Worm (Caenorhabditis elegans) whole organism, L4 larva: ENCODE data around the gene cka-2.
"Not testable (repeated sequence)": the region's sequence is repeated elsewhere in the genome, so short reads cannot be mapped to it uniquely, and the experiment has no call there.

Source experiments
- D1046.2 ChIP-seq: fragments of 200-800 bp; sonication (Bioruptor generic); IDR thresholded peaks from 2 replicates; pipeline ENCODE4 v1.3.6; 2022; ENCODE audit warnings: missing genetic modification characterization, missing compliant biosample characterization
- F44E2.7 ChIP-seq: fragments of 200-800 bp; sonication (Bioruptor generic); IDR thresholded peaks from 2 replicates; pipeline ENCODE4 v2.1.2; 2022; ENCODE audit warnings: missing genetic modification characterization, missing compliant biosample characterization
- F49E8.2 ChIP-seq: sonication (generic microtip); optimal IDR thresholded peaks from 2 replicates; lab custom pipeline; 2016; ENCODE audit warnings: missing compliant biosample characterization, mild to moderate bottlenecking, missing genetic modification characterization, borderline replicate concordance
- Y48G9A.11 ChIP-seq: fragments of 200-800 bp; sonication (Bioruptor generic); IDR thresholded peaks from 2 replicates; pipeline ENCODE4 v1.3.6; 2022; ENCODE audit warnings: missing genetic modification reagents, missing genetic modification characterization, missing compliant biosample characterization
- Y5F2A.4 ChIP-seq: fragments of 200-800 bp; sonication (Bioruptor generic); optimal IDR thresholded peaks from 2 replicates; lab custom pipeline; 2018; ENCODE audit warnings: mild to moderate bottlenecking, missing genetic modification characterization, missing compliant biosample characterization
- aha-1 ChIP-seq: fragments of 150-350 bp; peaks from one replicate; lab custom pipeline; 2014; ENCODE audit warnings: missing biosample characterization, missing genetic modification characterization
- ama-1 ChIP-seq: fragments of 150-350 bp; optimal IDR thresholded peaks from 2 replicates; lab custom pipeline; 2014; ENCODE audit warnings: inconsistent platforms, mixed read lengths
- ceh-28 ChIP-seq: fragments of 150-350 bp; optimal IDR thresholded peaks from 2 replicates; lab custom pipeline; 2014; ENCODE audit warnings: missing biosample characterization, missing genetic modification reagents, missing genetic modification characterization
- ceh-62 ChIP-seq: sonication (generic microtip); optimal IDR thresholded peaks from 2 replicates; lab custom pipeline; 2017; ENCODE audit warnings: missing biosample characterization, missing genetic modification characterization
- ceh-82 ChIP-seq: sonication (generic microtip); optimal IDR thresholded peaks from 2 replicates; lab custom pipeline; 2017; ENCODE audit warnings: missing biosample characterization, missing genetic modification characterization
- daf-8 ChIP-seq: fragments of 200-800 bp; sonication (Bioruptor generic); IDR thresholded peaks from 2 replicates; pipeline ENCODE4 v1.3.6; 2022; ENCODE audit warnings: missing genetic modification characterization, missing compliant biosample characterization
- duxl-1 ChIP-seq: sonication (generic microtip); optimal IDR thresholded peaks from 2 replicates; lab custom pipeline; 2016; ENCODE audit warnings: mild to moderate bottlenecking, missing genetic modification characterization, moderate library complexity, missing compliant biosample characterization; ENCODE audit not compliant: poor library complexity
- dve-1 ChIP-seq: sonication (generic microtip); optimal IDR thresholded peaks from 2 replicates; lab custom pipeline; 2017; ENCODE audit warnings: antibody characterized with exemption, mild to moderate bottlenecking, missing genetic modification characterization, missing compliant biosample characterization; ENCODE audit not compliant: insufficient read depth
- egl-27 ChIP-seq: sonication (generic microtip); optimal IDR thresholded peaks from 3 replicates; lab custom pipeline; 2017; ENCODE audit warnings: missing biosample characterization, missing genetic modification reagents, missing genetic modification characterization
- egl-43 ChIP-seq: fragments of 200-800 bp; sonication (Bioruptor generic); IDR thresholded peaks from 2 replicates; pipeline ENCODE4 v1.3.6; 2022; ENCODE audit warnings: missing genetic modification reagents, missing genetic modification characterization, missing compliant biosample characterization
- fkh-10 ChIP-seq: fragments of 150-350 bp; optimal IDR thresholded peaks from 2 replicates; lab custom pipeline; 2014; ENCODE audit warnings: missing biosample characterization, missing genetic modification reagents, missing genetic modification characterization
- fos-1 ChIP-seq: fragments of 150-350 bp; optimal IDR thresholded peaks from 2 replicates; lab custom pipeline; 2014; ENCODE audit warnings: missing biosample characterization, missing genetic modification characterization
- gei-8 ChIP-seq: fragments of 200-800 bp; sonication (Bioruptor generic); optimal IDR thresholded peaks from 2 replicates; lab custom pipeline; 2018; ENCODE audit warnings: mild to moderate bottlenecking, missing genetic modification characterization, missing compliant biosample characterization
- hlh-11 ChIP-seq: fragments of 200-800 bp; sonication (Bioruptor generic); optimal IDR thresholded peaks from 2 replicates; lab custom pipeline; 2018; ENCODE audit warnings: mild to moderate bottlenecking, missing genetic modification characterization, missing compliant biosample characterization
- hlh-30 ChIP-seq: sonication (generic microtip); optimal IDR thresholded peaks from 2 replicates; lab custom pipeline; 2017; ENCODE audit warnings: antibody characterized with exemption, mild to moderate bottlenecking, missing genetic modification characterization, missing compliant biosample characterization; ENCODE audit not compliant: insufficient read depth
- jun-1 ChIP-seq: fragments of 150-350 bp; optimal IDR thresholded peaks from 2 replicates; lab custom pipeline; 2014; ENCODE audit warnings: missing biosample characterization, missing genetic modification reagents, missing genetic modification characterization
- lim-7 ChIP-seq: fragments of 200-800 bp; sonication (Bioruptor generic); IDR thresholded peaks from 2 replicates; pipeline ENCODE4 v1.3.6; 2022; ENCODE audit warnings: missing genetic modification characterization, missing compliant biosample characterization
- lin-1 ChIP-seq: fragments of 200-800 bp; sonication (Bioruptor generic); IDR thresholded peaks from 2 replicates; pipeline ENCODE4 v1.3.6; 2022; ENCODE audit warnings: missing genetic modification reagents, missing genetic modification characterization, missing compliant biosample characterization
- lin-15B ChIP-seq: fragments of 150-350 bp; sonication (generic microtip); optimal IDR thresholded peaks from 3 replicates; lab custom pipeline; 2014; ENCODE audit warnings: missing biosample characterization, missing genetic modification characterization
- lin-29 ChIP-seq: fragments of 200-800 bp; sonication (Bioruptor generic); IDR thresholded peaks from 2 replicates; pipeline ENCODE4 v1.3.6; 2022; ENCODE audit warnings: missing genetic modification reagents, missing genetic modification characterization, missing compliant biosample characterization
- mdt-29 ChIP-seq: fragments of 200-800 bp; sonication (Bioruptor generic); IDR thresholded peaks from 2 replicates; pipeline ENCODE4 v1.3.6; 2022; ENCODE audit warnings: missing genetic modification reagents, missing genetic modification characterization, missing compliant biosample characterization
- nhr-48 ChIP-seq: sonication (generic microtip); optimal IDR thresholded peaks from 2 replicates; lab custom pipeline; 2016; ENCODE audit warnings: mild to moderate bottlenecking, missing genetic modification characterization, missing compliant biosample characterization
- nhr-76 ChIP-seq: fragments of 150-350 bp; optimal IDR thresholded peaks from 2 replicates; lab custom pipeline; 2014; ENCODE audit warnings: missing biosample characterization, missing genetic modification characterization
- pha-4 ChIP-seq, 2 experiments: fragments of 150-350 bp in 1 of 2; fragments of 200-800 bp in 1 of 2; sonication (Bioruptor generic) in 1 of 2; IDR thresholded peaks in 1 of 2; optimal IDR thresholded peaks in 1 of 2; 2 replicates each; pipeline versions ENCODE4 v1.3.6 to Lab custom; 2014 to 2022; ENCODE audit warnings: missing genetic modification characterization in 2 of 2, missing genetic modification reagents in 2 of 2, missing biosample characterization in 1 of 2, missing compliant biosample characterization in 1 of 2
- sdz-12 ChIP-seq: fragments of 200-800 bp; sonication (Bioruptor generic); optimal IDR thresholded peaks from 2 replicates; lab custom pipeline; 2018; ENCODE audit warnings: mild to moderate bottlenecking, missing genetic modification characterization, missing compliant biosample characterization
- skn-1 ChIP-seq: fragments of 150-350 bp; optimal IDR thresholded peaks from 2 replicates; lab custom pipeline; 2014; ENCODE audit warnings: missing biosample characterization, missing genetic modification characterization
- spr-3 ChIP-seq: fragments of 200-800 bp; sonication (Bioruptor generic); optimal IDR thresholded peaks from 2 replicates; lab custom pipeline; 2018; ENCODE audit warnings: mild to moderate bottlenecking, missing genetic modification characterization, missing compliant biosample characterization
- tra-1 ChIP-seq: fragments of 200-800 bp; sonication (Bioruptor generic); IDR thresholded peaks from 2 replicates; pipeline ENCODE4 v1.3.6; 2022; ENCODE audit warnings: missing genetic modification reagents, missing genetic modification characterization, missing compliant biosample characterization
- unc-39 ChIP-seq: sonication (generic microtip); optimal IDR thresholded peaks from 2 replicates; lab custom pipeline; 2017; ENCODE audit warnings: missing biosample characterization, missing genetic modification characterization
- unc-62 ChIP-seq, 3 experiments: fragments of 150-350 bp in 1 of 3; sonication (generic microtip); optimal IDR thresholded peaks in 2 of 3; peaks in 1 of 3; 1 replicate in 1 of 3; 2 replicates in 2 of 3; lab custom pipeline; 2014 to 2017; ENCODE audit warnings: missing biosample characterization in 3 of 3, missing genetic modification characterization in 3 of 3, missing genetic modification reagents in 3 of 3, missing genotype in 1 of 3
- zip-2 ChIP-seq: fragments of 150-350 bp; optimal IDR thresholded peaks from 2 replicates; lab custom pipeline; 2014; ENCODE audit warnings: missing biosample characterization, missing genetic modification characterization
- ztf-11 ChIP-seq: fragments of 150-350 bp; optimal IDR thresholded peaks from 2 replicates; lab custom pipeline; 2014; ENCODE audit warnings: missing biosample characterization, missing genetic modification characterization

The cka-2 gene

DNA sequence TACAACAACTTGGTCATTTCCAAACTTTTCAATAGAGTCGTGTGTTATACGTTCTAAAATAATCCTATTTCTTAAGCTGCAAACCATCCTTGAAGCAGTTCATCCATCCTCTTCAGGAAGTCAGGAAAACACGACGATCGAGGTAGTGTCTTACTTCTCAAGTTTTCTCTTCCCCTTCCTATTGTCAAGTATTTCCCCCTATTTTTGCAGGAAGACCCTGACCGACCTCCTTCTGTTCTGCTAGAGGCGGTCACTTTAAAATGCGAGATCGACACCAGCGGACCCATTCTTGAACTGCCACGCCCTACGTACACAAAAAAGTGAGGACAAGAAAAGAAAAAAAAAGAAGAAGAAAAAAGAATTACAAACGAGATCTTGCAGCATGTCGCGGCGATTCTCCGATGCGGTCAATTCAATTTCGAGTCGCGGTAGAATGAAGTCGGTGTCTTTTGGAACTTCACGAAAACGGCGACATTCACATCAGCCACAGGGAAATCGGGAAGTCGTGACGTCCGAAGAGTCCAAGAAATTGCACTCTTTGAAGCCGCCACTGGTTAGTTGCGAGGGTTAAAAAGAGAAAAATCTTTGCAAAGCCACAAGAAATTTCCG is 37.0 kb downstream of the cka-2 start:
- TF ChIP-seq Y5F2A.4 (GFP tag; lab: Kevin White, UChicago) (no peak), lim-7 (GFP tag; lab: Robert Waterston, UW) (no peak), D1046.2 (no peak), unc-62 (GFP tag; optimal IDR thresholded peaks at IDR 0.05 in 1 of 2; lab: Kevin White, UChicago) (peak in 1 of 2 experiments; percentile 78), unc-62 (tag; optimal IDR thresholded peaks at IDR 0.05; lab: Kevin White, UChicago) (no peak), tra-1 (GFP tag; lab: Robert Waterston, UW) (no peak), unc-39 (no peak), ceh-82 (tag; lab: Kevin White, UChicago) (no peak), fkh-10 (GFP tag; lab: Kevin White, UChicago) (peak; percentile 51), lin-1 (no peak), aha-1 (tag; lab: Kevin White, UChicago) (peak; percentile 17), hlh-11 (tag; lab: Kevin White, UChicago) (no peak), egl-43 (GFP tag; lab: Robert Waterston, UW) (no peak), nhr-48 (tag; lab: Kevin White, UChicago) (no peak), jun-1 (tag; lab: Kevin White, UChicago) (no peak), lin-29 (no peak), ztf-11 (no peak), lin-15B (tag; lab: Kevin White, UChicago) (no peak), egl-27 (no peak), hlh-30 (tag; lab: Kevin White, UChicago) (no peak)

ce11 chrX:4328816-4329215 is 42.9 kb downstream of the cka-2 start, which contains the start of gene C24A8.5:
C24A8.5 (minus strand) TSS chrX:4328916.
- TF ChIP-seq spr-3 (GFP tag; lab: Kevin White, UChicago) (no peak), mdt-29 (GFP tag; lab: Robert Waterston, UW) (no peak), gei-8 (GFP tag; lab: Kevin White, UChicago) (no peak), F44E2.7 (no peak), lin-15B (tag; lab: Kevin White, UChicago) (no peak), Y48G9A.11 (no peak), dve-1 (tag; lab: Kevin White, UChicago) (no peak), duxl-1 (tag; lab: Kevin White, UChicago) (no peak), fos-1 (tag; lab: Kevin White, UChicago) (no peak), sdz-12 (no peak), daf-8 (GFP tag; lab: Robert Waterston, UW) (no peak), hlh-30 (tag; lab: Kevin White, UChicago) (no peak), nhr-48 (tag; lab: Kevin White, UChicago) (no peak), ceh-28 (no peak), F49E8.2 (tag; lab: Kevin White, UChicago) (no peak), aha-1 (tag; lab: Kevin White, UChicago) (no peak), pha-4 (GFP tag; IDR thresholded peaks at IDR 0.05; lab: Robert Waterston, UW) (no peak), pha-4 (tag; optimal IDR thresholded peaks at IDR 0.05; lab: Kevin White, UChicago) (no peak), ama-1 (lab: Kevin White, UChicago) (no peak), skn-1 (tag; lab: Kevin White, UChicago) (no peak)

DNA sequence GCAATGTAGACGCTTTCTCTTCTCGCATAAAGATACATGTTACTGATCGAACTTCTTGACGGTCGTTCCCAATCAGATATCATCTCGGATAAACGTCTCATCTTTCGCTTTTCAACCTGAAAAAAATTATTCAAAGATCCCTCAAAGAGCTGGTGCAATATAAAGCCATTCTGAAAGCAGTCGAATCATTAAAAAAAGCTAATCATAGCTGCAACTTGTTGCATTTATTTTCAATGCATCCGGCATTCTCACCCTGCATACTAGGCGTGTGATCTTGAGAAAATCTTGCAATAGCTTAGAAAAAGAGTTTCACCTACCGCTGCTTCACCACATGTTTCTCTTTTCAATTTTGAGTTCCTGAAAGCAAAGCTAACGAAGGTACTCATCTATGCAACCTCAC is 46.4 kb downstream of the cka-2 start, which contains the start of gene C24A8.6:
TSS of gene C24A8.6 (minus strand) at position 101 of the 400 bp plus-strand sequence.
- not testable (repeated sequence) for TF ChIP-seq ceh-62 (tag; lab: Kevin White, UChicago); zip-2; nhr-76 (tag; lab: Kevin White, UChicago)
